Fruit fly (Drosophila melanogaster): Measurements from ENCODE around the gene CG11417.
A peak's percentile ranks its signal among the peaks of the same experiment; 100 is the strongest.

The CG11417 gene

DNA sequence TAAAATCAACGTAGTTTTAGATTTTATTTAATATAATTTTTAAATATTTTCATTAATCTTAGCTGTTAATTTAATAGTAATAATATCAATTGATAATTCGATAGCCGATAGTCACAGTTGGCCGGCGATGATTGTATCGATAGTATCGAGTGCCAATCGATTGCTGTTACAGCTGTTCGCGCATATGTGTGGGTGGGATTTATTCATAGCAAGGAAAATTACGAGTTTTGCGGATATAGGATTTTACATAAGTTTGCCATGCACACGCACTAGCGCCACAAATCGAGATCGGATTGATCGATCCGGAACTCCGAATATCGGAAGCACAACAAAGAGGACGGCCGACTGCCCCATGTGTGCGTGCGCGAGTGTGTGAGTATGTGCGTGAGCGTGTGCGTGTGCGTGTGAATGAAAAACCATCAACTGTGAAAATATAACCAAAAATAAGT lies 11.8 kb upstream of the CG11417 start, which contains the start of gene Naa30A (continued):
- peak; percentile 44 for TF ChIP-seq Nf-YC (tag; optimal IDR thresholded peaks at IDR 0.05)
- peak; percentile 96 for TF ChIP-seq CG7963 (GFP tag; IDR thresholded peaks at IDR 0.05; ENCODE audit: partially characterized antibody)
- TF ChIP-seq CG10431 (GFP tag; optimal IDR thresholded peaks at IDR 0.05): no peak
- no peak for TF ChIP-seq Rx (GFP tag; IDR thresholded peaks at IDR 0.05)
- no peak for TF ChIP-seq CG1529 (GFP tag; optimal IDR thresholded peaks at IDR 0.05)
- peak; percentile 87 for TF ChIP-seq MBD-R2 (GFP tag; IDR thresholded peaks at IDR 0.05)
- peak; percentile 93 for TF ChIP-seq inv (GFP tag; IDR thresholded peaks at IDR 0.05; ENCODE audit: partially characterized antibody)
- no peak for TF ChIP-seq CG18011 (GFP tag; optimal IDR thresholded peaks at IDR 0.05)
- TF ChIP-seq CG13296 (GFP tag; optimal IDR thresholded peaks at IDR 0.05): peak; percentile 27
- no peak for TF ChIP-seq CG6272 (GFP tag; IDR thresholded peaks at IDR 0.05)
- no peak for TF ChIP-seq tll (GFP tag; optimal IDR thresholded peaks at IDR 0.05)
- TF ChIP-seq CG7928 (GFP tag; optimal IDR thresholded peaks at IDR 0.05): peak; percentile 19
- TF ChIP-seq danr (GFP tag; IDR thresholded peaks at IDR 0.05): no peak
- no peak for TF ChIP-seq CG15601 (tag; optimal IDR thresholded peaks at IDR 0.05)
- no peak for TF ChIP-seq Hr78 (GFP tag; optimal IDR thresholded peaks at IDR 0.05)
- no peak for TF ChIP-seq CG32532 (GFP tag; IDR thresholded peaks at IDR 0.05)
- TF ChIP-seq kay (GFP tag; optimal IDR thresholded peaks at IDR 0.05): no peak
- peak; percentile 85 for TF ChIP-seq CG2129 (GFP tag; IDR thresholded peaks at IDR 0.05; ENCODE audit: partially characterized antibody)
- no peak for TF ChIP-seq CG15073 (GFP tag; optimal IDR thresholded peaks at IDR 0.05)
- no peak for TF ChIP-seq Chrac-16 (GFP tag; optimal IDR thresholded peaks at IDR 0.05)
- TF ChIP-seq CG9437 (GFP tag; optimal IDR thresholded peaks at IDR 0.05): peak; percentile 17
- no peak for TF ChIP-seq CG5953 (GFP tag; IDR thresholded peaks at IDR 0.05)
- peak; percentile 22; the same call in 1 of the 2 replicates for TF ChIP-seq CG9932 (GFP tag; IDR thresholded peaks at IDR 0.05)
- no peak for TF ChIP-seq CG1647 (GFP tag; optimal IDR thresholded peaks at IDR 0.05)
- TF ChIP-seq CG33557 (GFP tag; optimal IDR thresholded peaks at IDR 0.05): no peak
- TF ChIP-seq jing (GFP tag; optimal IDR thresholded peaks at IDR 0.05): no peak
- TF ChIP-seq hb (GFP tag; IDR thresholded peaks at IDR 0.05; ENCODE audit: partially characterized antibody): peak; percentile 95
- TF ChIP-seq klu (GFP tag; IDR thresholded peaks at IDR 0.05): no peak
- no peak for TF ChIP-seq CG12299 (tag; optimal IDR thresholded peaks at IDR 0.05)
- no peak for TF ChIP-seq CG10366 (GFP tag; IDR thresholded peaks at IDR 0.05)

DNA sequence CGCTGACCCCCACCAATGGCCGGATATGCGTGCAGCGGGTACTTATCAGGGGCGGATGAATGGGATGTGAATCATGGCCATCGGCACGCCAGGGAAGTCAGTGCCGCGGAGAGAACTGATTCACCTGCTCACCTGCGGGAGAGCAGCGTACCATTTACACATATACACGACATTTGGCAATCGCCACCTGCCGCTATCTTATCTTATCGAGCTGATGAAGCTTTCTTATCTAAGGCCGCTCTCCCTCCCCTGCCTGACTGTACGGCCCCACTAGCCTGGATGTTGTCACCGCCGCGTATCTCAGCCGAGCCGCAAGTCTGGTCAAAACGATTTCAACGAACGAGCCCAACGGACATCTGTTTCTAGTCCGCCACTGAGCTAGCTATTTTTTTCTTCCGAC lies 7.6 kb upstream of the CG11417 start, which contains the start of gene Tsp2A:
Tsp2A (plus strand) TSS at position 298 of the 400 bp plus-strand sequence.
- TF ChIP-seq lab (GFP tag; optimal IDR thresholded peaks at IDR 0.05) (peak; percentile 6), salm (tag; optimal IDR thresholded peaks at IDR 0.05) (no peak), Deaf1 (tag; optimal IDR thresholded peaks at IDR 0.05) (peak; percentile 24), pho (GFP tag; optimal IDR thresholded peaks at IDR 0.05) (no peak), fu2 (GFP tag; optimal IDR thresholded peaks at IDR 0.05) (no peak), CTCF (GFP tag; optimal IDR thresholded peaks at IDR 0.05) (no peak), kay (GFP tag; optimal IDR thresholded peaks at IDR 0.05) (peak; percentile 18), mam (GFP tag; optimal IDR thresholded peaks at IDR 0.05) (no peak), CG18011 (GFP tag; optimal IDR thresholded peaks at IDR 0.05) (no peak), CG12155 (GFP tag; optimal IDR thresholded peaks at IDR 0.05) (no peak), ac (GFP tag; optimal IDR thresholded peaks at IDR 0.05) (no peak), chinmo (GFP tag; IDR thresholded peaks at IDR 0.05; ENCODE audit: partially characterized antibody) (0 out of 4 replicates have a peak, but pooled peaks have one; percentile 58), crol (GFP tag; IDR thresholded peaks at IDR 0.05) (peak; percentile 76), grn (GFP tag; optimal IDR thresholded peaks at IDR 0.05) (peak; percentile 17), GATAe (GFP tag; conservative IDR thresholded peaks at IDR 0.05) (peak; percentile 99), CG16863 (GFP tag; optimal IDR thresholded peaks at IDR 0.05) (no peak), Lim3 (GFP tag; IDR thresholded peaks at IDR 0.05) (no peak), CG1647 (GFP tag; optimal IDR thresholded peaks at IDR 0.05) (no peak), HmgZ (tag; optimal IDR thresholded peaks at IDR 0.05) (peak; percentile 9), Dref (GFP tag; IDR thresholded peaks at IDR 0.05) (0 out of 2 replicates have a peak, but pooled peaks have one; percentile 2), sug (tag; optimal IDR thresholded peaks at IDR 0.05) (peak; percentile 33), exex (tag; optimal IDR thresholded peaks at IDR 0.05) (peak; percentile 20), pita (GFP tag; optimal IDR thresholded peaks at IDR 0.05) (no peak), CG10543 (GFP tag; optimal IDR thresholded peaks at IDR 0.05) (peak; percentile 39), mirr (GFP tag; optimal IDR thresholded peaks at IDR 0.05) (peak; percentile 53)
